Worm (Caenorhabditis elegans): Measurements from ENCODE around the gene pgam-5.

- TF ChIP-seq rcor-1 (GFP tag; IDR thresholded peaks at IDR 0.05) (no peak), attf-3 (GFP tag; conservative IDR thresholded peaks at IDR 0.05) (no peak), unc-130 (GFP tag; optimal IDR thresholded peaks at IDR 0.05) (no peak), D2030.7 (GFP tag; IDR thresholded peaks at IDR 0.05) (no peak), sea-2 (GFP tag; IDR thresholded peaks at IDR 0.05) (no peak), unc-62 (GFP tag; optimal IDR thresholded peaks at IDR 0.05) (no peak), F39B2.1 (GFP tag; IDR thresholded peaks at IDR 0.05) (no peak), F57A8.1 (GFP tag; optimal IDR thresholded peaks at IDR 0.05) (no peak), mel-28 (tag; optimal IDR thresholded peaks at IDR 0.05; ENCODE audit: borderline replicate concordance) (no peak), cebp-2 (GFP tag; IDR thresholded peaks at IDR 0.05) (no peak)
Observed at ce11 chrII:7560844-7561243, 37.7 kb downstream of the pgam-5 start.
